Worm (Caenorhabditis elegans) whole organism, midembryonic: ENCODE measurements around the gene K11D12.13.

ENCODE experiments used
- T22C8.4 ChIP-seq: fragments of 200-800 bp; sonication (Bioruptor generic); IDR thresholded peaks from 2 replicates; pipeline ENCODE4 v1.3.6; 2022; ENCODE audit warnings: missing genetic modification characterization, missing compliant biosample characterization
- cog-1 ChIP-seq: sonication (generic microtip); optimal IDR thresholded peaks from 2 replicates; lab custom pipeline; 2016; ENCODE audit warnings: missing genetic modification characterization, missing compliant biosample characterization
- flt-1 ChIP-seq: fragments of 200-800 bp; sonication (Bioruptor generic); IDR thresholded peaks from 2 replicates; pipeline ENCODE4 v1.3.6; 2022; ENCODE audit warnings: missing genetic modification characterization, missing compliant biosample characterization
- klf-2 ChIP-seq: fragments of 200-800 bp; sonication (Bioruptor generic); conservative IDR thresholded peaks from 2 replicates; pipeline ENCODE4 v1.3.6; 2022; ENCODE audit warnings: missing genetic modification reagents, missing genetic modification characterization, missing compliant biosample characterization
- ref-1 ChIP-seq: fragments of 200-800 bp; sonication (Bioruptor generic); conservative IDR thresholded peaks from 2 replicates; pipeline ENCODE4 v1.3.6; 2022; ENCODE audit warnings: missing genetic modification reagents, missing genetic modification characterization, missing compliant biosample characterization
- ztf-23 ChIP-seq: fragments of 200-800 bp; sonication (Bioruptor generic); IDR thresholded peaks from 2 replicates; pipeline ENCODE4 v1.3.6; 2022; ENCODE audit warnings: missing genetic modification reagents, missing genetic modification characterization, missing compliant biosample characterization

ce11 chrV:5050073-5050599, 16.9 kb downstream of the K11D12.13 start:
- TF ChIP-seq cog-1 (tag; lab: Kevin White, UChicago) (no peak), ztf-23 (GFP tag; lab: Robert Waterston, UW) (no peak), ref-1 (GFP tag; lab: Robert Waterston, UW) (no peak), klf-2 (GFP tag; lab: Robert Waterston, UW) (no peak), T22C8.4 (no peak), flt-1 (GFP tag; lab: Robert Waterston, UW) (no peak)
